Worm (Caenorhabditis elegans) whole organism, L3 larva: ENCODE results near the gene sup-26.
A peak's percentile ranks its signal among the peaks of the same experiment; 100 is the strongest.

Experiments used
- ceh-28 ChIP-seq: fragments of 150-350 bp; optimal IDR thresholded peaks from 2 replicates; lab custom pipeline; 2014; ENCODE audit warnings: missing biosample characterization, missing genetic modification reagents, missing genetic modification characterization
- elt-1 ChIP-seq: fragments of 150-350 bp; optimal IDR thresholded peaks from 2 replicates; lab custom pipeline; 2014; ENCODE audit warnings: missing biosample characterization, missing genetic modification characterization
- elt-3 ChIP-seq, 3 experiments: fragments of 150-350 bp in 1 of 3; sonication (generic microtip) in 2 of 3; optimal IDR thresholded peaks; 2 replicates in 2 of 3; 4 replicates in 1 of 3; lab custom pipeline; 2014 to 2017; ENCODE audit warnings: missing biosample characterization in 3 of 3, missing genetic modification characterization in 3 of 3
- fos-1 ChIP-seq: fragments of 150-350 bp; optimal IDR thresholded peaks from 2 replicates; lab custom pipeline; 2014; ENCODE audit warnings: missing biosample characterization, missing genetic modification characterization
- hmg-11 ChIP-seq: sonication (generic microtip); optimal IDR thresholded peaks from 2 replicates; lab custom pipeline; 2016; ENCODE audit warnings: missing genetic modification characterization, missing compliant biosample characterization
- nhr-11 ChIP-seq: fragments of 150-350 bp; optimal IDR thresholded peaks from 2 replicates; lab custom pipeline; 2014; ENCODE audit warnings: missing biosample characterization, missing genetic modification characterization
- nhr-76 ChIP-seq: fragments of 150-350 bp; sonication (generic microtip); optimal IDR thresholded peaks from 5 replicates; lab custom pipeline; 2014; ENCODE audit warnings: missing biosample characterization, missing genetic modification characterization
- pqm-1 ChIP-seq: fragments of 150-350 bp; optimal IDR thresholded peaks from 2 replicates; lab custom pipeline; 2017; ENCODE audit warnings: missing biosample characterization, missing genetic modification characterization, inconsistent platforms
- sea-2 ChIP-seq: fragments of 150-350 bp; sonication (generic microtip); optimal IDR thresholded peaks from 4 replicates; lab custom pipeline; 2014; ENCODE audit warnings: missing biosample characterization, missing genetic modification reagents, missing genetic modification characterization
- unc-39 ChIP-seq: sonication (generic microtip); optimal IDR thresholded peaks from 4 replicates; lab custom pipeline; 2017; ENCODE audit warnings: missing biosample characterization, missing genetic modification characterization
- unc-62 ChIP-seq: fragments of 150-350 bp; sonication (generic microtip); optimal IDR thresholded peaks from 4 replicates; lab custom pipeline; 2014; ENCODE audit warnings: missing biosample characterization, missing genetic modification reagents, missing genetic modification characterization

- TF ChIP-seq unc-62 (GFP tag; lab: Kevin White, UChicago) (no peak), hmg-11 (peak; percentile 50), fos-1 (no peak), elt-3 (tag; optimal IDR thresholded peaks at IDR 0.05; lab: Kevin White, UChicago) (no peak), nhr-11 (tag; lab: Kevin White, UChicago) (no peak), ceh-28 (tag; lab: Kevin White, UChicago) (peak; percentile 26), nhr-76 (tag; lab: Kevin White, UChicago) (no peak), pqm-1 (tag; lab: Kevin White, UChicago) (no peak), unc-39 (tag; lab: Kevin White, UChicago) (no peak), sea-2 (GFP tag; lab: Kevin White, UChicago) (no peak), elt-1 (tag; lab: Kevin White, UChicago) (no peak)
These were observed 11.2 kb upstream of the sup-26 start, which contains the start of gene mcm-5 for ce11 chrIII:4291216-4291691.
